Fruit fly (Drosophila melanogaster) whole organism, embryonic: ENCODE data around the gene obst-J.

ENCODE experiments used
- Blimp-1 ChIP-seq: fragments of 200-800 bp; sonication (Bioruptor generic); optimal IDR thresholded peaks from 3 replicates; lab custom pipeline; 2018; ENCODE audit warnings: missing biosample characterization, missing genetic modification characterization, mild to moderate bottlenecking, moderate library complexity, missing genetic modification reagents
- BtbVII ChIP-seq: fragments of 200-800 bp; sonication (Bioruptor generic); optimal IDR thresholded peaks from 3 replicates; lab custom pipeline; 2017; ENCODE audit warnings: missing biosample characterization, mild to moderate bottlenecking, missing genetic modification characterization
- CG10321 ChIP-seq: fragments of 200-800 bp; sonication (Bioruptor generic); IDR thresholded peaks from 2 replicates; pipeline ENCODE4 v1.3.6; 2022; ENCODE audit warnings: missing biosample characterization, missing genetic modification characterization
- CG12071 ChIP-seq: fragments of 200-800 bp; sonication (Bioruptor generic); optimal IDR thresholded peaks from 3 replicates; lab custom pipeline; 2018; ENCODE audit warnings: missing biosample characterization, mild to moderate bottlenecking, missing genetic modification characterization
- CG12769 ChIP-seq: fragments of 200-800 bp; sonication (Bioruptor generic); optimal IDR thresholded peaks from 2 replicates; lab custom pipeline; 2019; ENCODE audit warnings: missing biosample characterization, mild to moderate bottlenecking, missing genetic modification characterization, moderate library complexity
- CG13123 ChIP-seq: fragments of 200-800 bp; sonication (Bioruptor generic); optimal IDR thresholded peaks from 2 replicates; lab custom pipeline; 2016; ENCODE audit warnings: missing biosample characterization, missing genetic modification characterization
- CG16779 ChIP-seq: fragments of 200-800 bp; sonication (Bioruptor generic); IDR thresholded peaks from 2 replicates; pipeline ENCODE4 v1.3.6; 2022; ENCODE audit warnings: missing biosample characterization, missing genetic modification characterization
- CG16815 ChIP-seq: fragments of 200-800 bp; sonication (Bioruptor generic); optimal IDR thresholded peaks from 3 replicates; lab custom pipeline; 2017; ENCODE audit warnings: missing biosample characterization, mild to moderate bottlenecking, missing genetic modification characterization
- CG1832 ChIP-seq: fragments of 200-800 bp; sonication (Bioruptor generic); optimal IDR thresholded peaks from 2 replicates; lab custom pipeline; 2017; ENCODE audit warnings: missing biosample characterization, mild to moderate bottlenecking, missing genetic modification characterization, inconsistent platforms
- CG2120 ChIP-seq: fragments of 200-800 bp; sonication (Bioruptor generic); optimal IDR thresholded peaks from 3 replicates; lab custom pipeline; 2016; ENCODE audit warnings: missing biosample characterization, missing genetic modification characterization
- CG3838 ChIP-seq: fragments of 200-800 bp; sonication (Bioruptor generic); optimal IDR thresholded peaks from 3 replicates; lab custom pipeline; 2016; ENCODE audit warnings: missing biosample characterization, missing genetic modification characterization
- CG4854 ChIP-seq: fragments of 200-800 bp; sonication (Bioruptor generic); optimal IDR thresholded peaks from 2 replicates; lab custom pipeline; 2016; ENCODE audit warnings: missing biosample characterization, missing genetic modification characterization, inconsistent platforms
- Dll ChIP-seq: fragments of 200-800 bp; sonication (Bioruptor generic); IDR thresholded peaks from 4 replicates; pipeline ENCODE4 v1.3.6; 2022; ENCODE audit warnings: missing biosample characterization, missing genetic modification characterization; ENCODE audit not compliant: partially characterized antibody
- Fer2 ChIP-seq: fragments of 200-800 bp; sonication (Bioruptor generic); optimal IDR thresholded peaks from 2 replicates; lab custom pipeline; 2018; ENCODE audit warnings: missing biosample characterization, mild to moderate bottlenecking, missing genetic modification characterization, moderate library complexity
- Hand ChIP-seq: fragments of 200-800 bp; sonication (Bioruptor generic); optimal IDR thresholded peaks from 2 replicates; lab custom pipeline; 2017; ENCODE audit warnings: mild to moderate bottlenecking, missing biosample characterization, missing genetic modification reagents, missing genetic modification characterization
- Hmr ChIP-seq: fragments of 200-800 bp; sonication (Bioruptor generic); optimal IDR thresholded peaks from 3 replicates; lab custom pipeline; 2017; ENCODE audit warnings: mild to moderate bottlenecking, missing biosample characterization, missing genetic modification reagents, missing genetic modification characterization
- Lpt ChIP-seq: fragments of >200 bp; optimal IDR thresholded peaks from 2 replicates; lab custom pipeline; 2018; ENCODE audit warnings: missing biosample characterization, missing genetic modification characterization
- Med ChIP-seq: fragments of 200-800 bp; sonication (Bioruptor generic); peaks from one replicate; lab custom pipeline; 2016; ENCODE audit warnings: missing biosample characterization, missing genetic modification characterization, mild to moderate bottlenecking, inconsistent platforms, moderate library complexity
- Mes4 ChIP-seq: fragments of 200-800 bp; sonication (Bioruptor generic); optimal IDR thresholded peaks from 2 replicates; lab custom pipeline; 2016; ENCODE audit warnings: missing biosample characterization, missing genetic modification characterization
- NC2α ChIP-seq: fragments of 200-800 bp; sonication (Bioruptor generic); optimal IDR thresholded peaks from 2 replicates; lab custom pipeline; 2016; ENCODE audit warnings: missing biosample characterization, missing genetic modification characterization
- Ptx1 ChIP-seq: fragments of 200-800 bp; sonication (Bioruptor generic); IDR thresholded peaks from 2 replicates; pipeline ENCODE4 v1.3.6; 2022; ENCODE audit warnings: missing biosample characterization, missing genetic modification characterization
- Rfx ChIP-seq: fragments of 200-800 bp; sonication (Bioruptor generic); IDR thresholded peaks from 2 replicates; pipeline ENCODE4 v1.3.6; 2022; ENCODE audit warnings: missing biosample characterization, missing genetic modification characterization
- Sin3A ChIP-seq: fragments of >200 bp; optimal IDR thresholded peaks from 2 replicates; lab custom pipeline; 2018
- YL-1 ChIP-seq: fragments of 200-800 bp; sonication (Bioruptor generic); optimal IDR thresholded peaks from 3 replicates; lab custom pipeline; 2017; ENCODE audit warnings: missing biosample characterization, mild to moderate bottlenecking, missing genetic modification characterization
- abd-A ChIP-seq: fragments of 200-800 bp; sonication (Bioruptor generic); optimal IDR thresholded peaks from 3 replicates; lab custom pipeline; 2019; ENCODE audit warnings: missing biosample characterization, mild to moderate bottlenecking, missing genetic modification characterization, moderate library complexity
- cg ChIP-seq: fragments of 200-800 bp; sonication (Bioruptor generic); optimal IDR thresholded peaks from 3 replicates; lab custom pipeline; 2019; ENCODE audit warnings: missing biosample characterization, mild to moderate bottlenecking, missing genetic modification characterization, moderate library complexity
- dan ChIP-seq: fragments of 200-800 bp; sonication (Bioruptor generic); IDR thresholded peaks from 2 replicates; pipeline ENCODE4 v1.3.6; 2022; ENCODE audit warnings: missing biosample characterization, missing genetic modification characterization
- dm ChIP-seq: fragments of 200-800 bp; sonication (Bioruptor generic); optimal IDR thresholded peaks from 3 replicates; lab custom pipeline; 2016; ENCODE audit warnings: missing biosample characterization, missing genetic modification characterization
- eve ChIP-seq, 2 experiments: fragments of >200 bp; optimal IDR thresholded peaks; 2 replicates each; lab custom pipeline; 2017; ENCODE audit warnings: missing biosample characterization in 2 of 2, missing genetic modification characterization in 2 of 2
- ewg ChIP-seq: fragments of 200-800 bp; sonication (Bioruptor generic); optimal IDR thresholded peaks from 3 replicates; lab custom pipeline; 2017; ENCODE audit warnings: mild to moderate bottlenecking, missing biosample characterization, missing genetic modification reagents, missing genetic modification characterization
- eyg ChIP-seq: fragments of 200-800 bp; sonication (Bioruptor generic); optimal IDR thresholded peaks from 3 replicates; lab custom pipeline; 2016; ENCODE audit warnings: missing biosample characterization, missing genetic modification characterization
- fd96Cb ChIP-seq: fragments of 200-800 bp; sonication (Bioruptor generic); optimal IDR thresholded peaks from 2 replicates; lab custom pipeline; 2018; ENCODE audit warnings: missing biosample characterization, mild to moderate bottlenecking, missing genetic modification characterization, moderate library complexity
- gsb ChIP-seq: fragments of 200-800 bp; sonication (Bioruptor generic); IDR thresholded peaks from 2 replicates; pipeline ENCODE4 v1.3.6; 2022; ENCODE audit warnings: missing biosample characterization, missing genetic modification characterization
- insv ChIP-seq, 2 experiments: fragments of 200-800 bp; sonication (Bioruptor generic); optimal IDR thresholded peaks; 3 replicates each; lab custom pipeline; 2016 to 2018; ENCODE audit warnings: missing biosample characterization in 2 of 2, missing genetic modification characterization in 2 of 2
- maf-S ChIP-seq: fragments of 200-800 bp; sonication (Bioruptor generic); optimal IDR thresholded peaks from 2 replicates; lab custom pipeline; 2016; ENCODE audit warnings: missing biosample characterization, missing genetic modification characterization
- nerfin-1 ChIP-seq: fragments of 200-800 bp; sonication (Bioruptor generic); optimal IDR thresholded peaks from 3 replicates; lab custom pipeline; 2019; ENCODE audit warnings: missing biosample characterization, mild to moderate bottlenecking, missing genetic modification characterization, moderate library complexity
- onecut ChIP-seq: fragments of 200-800 bp; sonication (Bioruptor generic); IDR thresholded peaks from 2 replicates; pipeline ENCODE4 v1.3.6; 2022; ENCODE audit warnings: missing biosample characterization, missing genetic modification characterization
- pzg ChIP-seq: fragments of 200-800 bp; sonication (Bioruptor generic); optimal IDR thresholded peaks from 3 replicates; lab custom pipeline; 2018; ENCODE audit warnings: missing biosample characterization, mild to moderate bottlenecking, missing genetic modification characterization, moderate library complexity
- row ChIP-seq: fragments of 200-800 bp; sonication (Bioruptor generic); IDR thresholded peaks from 3 replicates; pipeline ENCODE4 v1.3.6; 2022; ENCODE audit warnings: missing biosample characterization, missing genetic modification characterization
- sens ChIP-seq: fragments of 200-800 bp; sonication (Bioruptor generic); peaks from one replicate; lab custom pipeline; 2016; ENCODE audit warnings: missing biosample characterization, missing genetic modification characterization
- seq ChIP-seq: fragments of 200-800 bp; sonication (Bioruptor generic); IDR thresholded peaks from 2 replicates; pipeline ENCODE4 v1.3.6; 2022; ENCODE audit warnings: missing biosample characterization, missing genetic modification characterization
- sima ChIP-seq: fragments of 200-800 bp; sonication (Bioruptor generic); optimal IDR thresholded peaks from 2 replicates; lab custom pipeline; 2016; ENCODE audit warnings: missing biosample characterization, missing genetic modification characterization
- slbo ChIP-seq: fragments of 200-800 bp; sonication (Bioruptor generic); IDR thresholded peaks from 2 replicates; pipeline ENCODE4 v1.3.6; 2022; ENCODE audit warnings: missing biosample characterization, missing genetic modification characterization
- sr ChIP-seq: fragments of 200-800 bp; sonication (Bioruptor generic); IDR thresholded peaks from 3 replicates; pipeline ENCODE4 v1.3.6; 2022; ENCODE audit warnings: missing biosample characterization, missing genetic modification characterization
- tio ChIP-seq: fragments of 200-800 bp; sonication (Bioruptor generic); optimal IDR thresholded peaks from 2 replicates; lab custom pipeline; 2017; ENCODE audit warnings: missing biosample characterization, missing genetic modification characterization, inconsistent platforms
- yki ChIP-seq: fragments of >200 bp; optimal IDR thresholded peaks from 3 replicates; lab custom pipeline; 2018

The obst-J gene

DNA sequence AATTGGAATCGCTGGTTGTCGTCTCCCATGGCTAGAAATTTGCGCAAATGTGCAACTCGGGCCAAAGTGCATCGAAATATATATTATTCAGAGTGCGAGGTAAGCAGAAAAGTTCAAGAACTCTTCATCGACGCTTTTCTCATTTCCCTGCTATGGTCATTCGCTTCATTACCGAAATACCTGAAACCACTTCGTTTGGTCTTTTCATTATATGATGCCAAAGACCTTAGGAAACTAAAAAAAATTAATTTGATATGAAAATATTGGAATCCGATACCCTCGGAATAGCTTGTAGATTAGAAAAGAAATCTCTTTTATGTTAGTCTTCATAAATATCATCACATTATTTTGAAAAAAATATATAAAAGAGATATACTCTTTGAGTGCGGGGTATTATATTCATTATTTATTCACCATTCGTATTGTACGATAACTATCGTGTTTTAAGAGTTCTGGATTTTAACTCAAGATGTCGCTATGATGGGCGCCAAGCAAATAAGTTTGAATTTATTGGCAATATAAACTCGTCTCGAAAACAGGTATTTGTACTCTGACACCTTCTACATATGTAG is 18.7 kb downstream of the obst-J start, which contains the start of gene CG14187 (continued):
- TF ChIP-seq row (peak; percentile 68), Rfx (GFP tag; lab: Robert Waterston, UW) (peak; percentile 42; the same call in 1 of the 2 replicates)

DNA sequence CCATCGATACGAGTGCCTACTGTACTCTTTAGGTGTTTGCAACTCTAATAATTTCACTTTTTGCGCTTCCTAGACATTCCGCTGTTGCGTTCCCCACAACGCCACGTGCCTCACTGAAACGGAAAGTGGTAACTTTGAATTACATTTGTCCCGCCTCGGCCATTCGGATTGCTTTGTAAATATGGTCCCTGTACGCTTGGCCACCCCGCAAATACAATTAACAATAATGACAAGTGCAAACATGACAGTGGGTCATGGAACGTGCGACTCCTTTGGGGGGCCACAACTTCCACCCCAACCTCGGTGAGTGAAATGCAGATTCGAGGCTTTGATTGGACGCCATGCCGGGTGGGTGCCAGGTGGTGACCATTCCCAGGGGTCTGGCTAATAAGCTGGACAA is 20.1 kb downstream of the obst-J start, which contains the start of gene Ir76b:
Gene Ir76b, minus strand, starts transcription at position 101 of the 400 bp plus-strand sequence.
- TF ChIP-seq eyg (GFP tag; lab: Kevin White, UChicago) (no peak), CG2120 (GFP tag; lab: Kevin White, UChicago) (no peak), Med (GFP tag; lab: Kevin White, UChicago) (peak; percentile 32), dan (no peak), pzg (GFP tag; lab: Kevin White, UChicago) (no peak)
- TF ChIP-seq, all 482 proteins: peak for 1

DNA sequence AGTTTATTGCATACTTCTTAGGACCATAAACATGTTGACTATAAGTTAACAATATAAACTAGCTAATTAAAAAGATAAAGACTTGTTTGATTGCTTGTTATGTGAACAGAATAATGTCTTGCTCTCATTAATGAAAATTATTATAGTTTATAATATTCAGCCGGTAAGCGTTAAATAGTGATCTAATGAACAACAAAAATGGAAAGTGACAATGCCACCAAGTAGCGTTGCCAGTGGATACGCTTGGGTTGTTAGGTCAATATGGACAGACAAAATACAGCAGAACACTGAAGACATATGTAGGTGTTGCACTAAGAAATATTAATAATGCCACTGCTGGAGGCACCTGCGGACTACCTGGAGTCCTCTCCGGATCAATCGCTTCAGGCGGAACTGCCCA is 25.7 kb downstream of the obst-J start, which contains the start of gene CG14185:
Gene CG14185, plus strand, starts transcription at position 301 of the 400 bp plus-strand sequence.
- TF ChIP-seq Lpt (no peak), Ptx1 (GFP tag; lab: Robert Waterston, UW) (no peak), eyg (GFP tag; lab: Kevin White, UChicago) (no peak), CG16815 (GFP tag; lab: Kevin White, UChicago) (no peak), dm (GFP tag; lab: Kevin White, UChicago) (no peak), maf-S (GFP tag; lab: Kevin White, UChicago) (no peak), gsb (no peak), fd96Cb (tag; lab: Kevin White, UChicago) (no peak), Dll (GFP tag; lab: Robert Waterston, UW) (no peak), CG13123 (GFP tag; lab: Kevin White, UChicago) (no peak), yki (lab: Kevin White, UChicago) (no peak), Sin3A (lab: Kevin White, UChicago) (no peak), insv (GFP tag; optimal IDR thresholded peaks at IDR 0.05; lab: Kevin White, UChicago) (no peak)

- TF ChIP-seq slbo (GFP tag; lab: Robert Waterston, UW) (0 out of 2 replicates have a peak, but pooled peaks have one; percentile 17), CG12769 (tag; lab: Kevin White, UChicago) (peak; percentile 41), sr (GFP tag; lab: Robert Waterston, UW) (peak; percentile 81), Mes4 (no peak), CG16779 (GFP tag; lab: Robert Waterston, UW) (peak; percentile 79; the same call in 1 of the 2 replicates), YL-1 (GFP tag; lab: Kevin White, UChicago) (peak; percentile 9), tio (no peak), CG10321 (GFP tag; lab: Robert Waterston, UW) (peak; percentile 25; the same call in 1 of the 2 replicates), CG3838 (GFP tag; lab: Kevin White, UChicago) (no peak), CG1832 (GFP tag; lab: Kevin White, UChicago) (peak; percentile 50), CG4854 (GFP tag; lab: Kevin White, UChicago) (no peak), sens (GFP tag; lab: Kevin White, UChicago) (peak; percentile 60), ewg (GFP tag; lab: Kevin White, UChicago) (peak; percentile 94), nerfin-1 (tag; lab: Kevin White, UChicago) (peak; percentile 5), BtbVII (GFP tag; lab: Kevin White, UChicago) (peak; percentile 31), Hmr (peak; percentile 2), abd-A (peak; percentile 90), sima (no peak), onecut (GFP tag; lab: Robert Waterston, UW) (peak; percentile 99), cg (GFP tag; lab: Kevin White, UChicago) (peak; percentile 52), CG12071 (no peak), eve (GFP tag; optimal IDR thresholded peaks at IDR 0.05; lab: Kevin White, UChicago) (peak in 1 of 2 experiments; percentile 14), Fer2 (tag; lab: Kevin White, UChicago) (no peak), seq (GFP tag; lab: Robert Waterston, UW) (no peak), Blimp-1 (GFP tag; lab: Kevin White, UChicago) (peak; percentile 3), Hand (no peak), NC2α (GFP tag; lab: Kevin White, UChicago) (no peak)
These were observed 26.9 kb downstream of the obst-J start for dm6 chr3L:20104543-20105046.
